Worm (Caenorhabditis elegans): ENCODE data around the gene tbx-41.
A peak's percentile ranks its signal among the peaks of the same experiment; 100 is the strongest.

The tbx-41 gene

ce11 chrX:1837703-1838102, 27.3 kb upstream of the tbx-41 start:
- TF ChIP-seq nhr-6 (tag; optimal IDR thresholded peaks at IDR 0.05) (no peak), nhr-12 (tag; optimal IDR thresholded peaks at IDR 0.05) (no peak), unc-62 (GFP tag; optimal IDR thresholded peaks at IDR 0.05) (no peak), nhr-237 (tag; optimal IDR thresholded peaks at IDR 0.05) (no peak), nhr-25 (tag; optimal IDR thresholded peaks at IDR 0.05) (no peak), mdl-1 (tag; optimal IDR thresholded peaks at IDR 0.05) (no peak), nhr-10 (tag; optimal IDR thresholded peaks at IDR 0.05) (no peak), zag-1 (tag; optimal IDR thresholded peaks at IDR 0.05) (no peak), nhr-21 (tag; optimal IDR thresholded peaks at IDR 0.05) (peak; percentile 19), alr-1 (tag; optimal IDR thresholded peaks at IDR 0.05) (no peak), aly-2 (tag; optimal IDR thresholded peaks at IDR 0.05) (no peak), egl-27 (tag; optimal IDR thresholded peaks at IDR 0.05) (no peak), crh-2 (tag; optimal IDR thresholded peaks at IDR 0.05) (no peak), sma-3 (GFP tag; optimal IDR thresholded peaks at IDR 0.05) (peak; percentile 17), unc-55 (GFP tag; optimal IDR thresholded peaks at IDR 0.05) (peak; percentile 35), blmp-1 (tag; optimal IDR thresholded peaks at IDR 0.05; ENCODE audit: insufficient read depth) (no peak), peb-1 (tag; optimal IDR thresholded peaks at IDR 0.05) (no peak), lin-39 (tag; optimal IDR thresholded peaks at IDR 0.05) (no peak), ztf-11 (tag; optimal IDR thresholded peaks at IDR 0.05) (no peak), lsy-2 (tag; optimal IDR thresholded peaks at IDR 0.05) (peak in 1 of 2 experiments; percentile 44), unc-39 (tag; optimal IDR thresholded peaks at IDR 0.05) (no peak), elt-1 (tag; optimal IDR thresholded peaks at IDR 0.05) (no peak), nhr-129 (tag; optimal IDR thresholded peaks at IDR 0.05) (peak; percentile 53), ceh-16 (tag; optimal IDR thresholded peaks at IDR 0.05) (no peak), Y55F3AM.14 (GFP tag; optimal IDR thresholded peaks at IDR 0.05) (peak; percentile 46), F13H6.1 (tag; optimal IDR thresholded peaks at IDR 0.05) (peak; percentile 8), lin-13 (GFP tag; optimal IDR thresholded peaks at IDR 0.05) (no peak), ztf-1 (GFP tag; conservative IDR thresholded peaks at IDR 0.05) (no peak), lin-11 (tag; optimal IDR thresholded peaks at IDR 0.05) (peak; percentile 5), mab-5 (tag; optimal IDR thresholded peaks at IDR 0.05) (no peak), sma-9 (GFP tag; optimal IDR thresholded peaks at IDR 0.05) (peak; percentile 49), sma-9 (tag; optimal IDR thresholded peaks at IDR 0.05) (no peak), gmeb-1 (tag; optimal IDR thresholded peaks at IDR 0.05) (peak; percentile 54), skn-1 (tag; optimal IDR thresholded peaks at IDR 0.05) (no peak), snpc-4 (tag; optimal IDR thresholded peaks at IDR 0.05) (no peak), ceh-82 (tag; optimal IDR thresholded peaks at IDR 0.05) (no peak), nhr-11 (tag; optimal IDR thresholded peaks at IDR 0.05) (no peak)

DNA sequence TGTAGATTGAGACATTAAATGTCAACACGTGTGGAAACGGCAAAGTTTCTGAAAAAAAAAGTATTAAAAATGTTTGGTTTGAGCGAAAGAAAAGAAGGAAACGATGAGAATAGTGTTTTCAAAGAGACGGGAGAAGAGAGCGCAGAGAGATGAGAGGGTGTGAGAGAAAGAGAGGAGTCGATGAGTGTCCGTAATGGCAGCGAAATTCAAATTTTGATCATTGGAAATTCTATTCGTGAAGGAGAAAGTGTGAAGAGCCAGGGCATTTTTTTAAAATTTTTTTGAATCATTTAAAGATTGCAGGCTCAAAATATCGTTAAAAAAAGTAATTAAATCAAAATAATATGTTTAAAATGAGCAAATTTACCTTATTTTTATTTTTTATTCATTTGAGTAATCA, 19.6 kb upstream of the tbx-41 start, which contains the start of gene T26C11.4:
Gene T26C11.4 (minus strand): TSS at position 54 of the 400 bp plus-strand sequence.
- no peak for TF ChIP-seq sma-9 (GFP tag; optimal IDR thresholded peaks at IDR 0.05)
- no peak for TF ChIP-seq sma-9 (tag; optimal IDR thresholded peaks at IDR 0.05)
- no peak for TF ChIP-seq mbf-1 (tag; optimal IDR thresholded peaks at IDR 0.05)
- TF ChIP-seq sma-3 (GFP tag; optimal IDR thresholded peaks at IDR 0.05): peak; percentile 0
- no peak for TF ChIP-seq ama-1 (optimal IDR thresholded peaks at IDR 0.05)
- TF ChIP-seq nhr-129 (tag; optimal IDR thresholded peaks at IDR 0.05): no peak
- TF ChIP-seq peb-1 (tag; optimal IDR thresholded peaks at IDR 0.05): no peak
- no peak for TF ChIP-seq blmp-1 (tag; optimal IDR thresholded peaks at IDR 0.05; ENCODE audit: insufficient read depth)
- TF ChIP-seq Y55F3AM.14 (GFP tag; optimal IDR thresholded peaks at IDR 0.05): no peak
- TF ChIP-seq fos-1 (tag; optimal IDR thresholded peaks at IDR 0.05): no peak
- no peak for TF ChIP-seq ceh-16 (tag; optimal IDR thresholded peaks at IDR 0.05)
- TF ChIP-seq gmeb-1 (tag; optimal IDR thresholded peaks at IDR 0.05): peak; percentile 66
- no peak for TF ChIP-seq lin-13 (GFP tag; optimal IDR thresholded peaks at IDR 0.05)
- TF ChIP-seq lin-11 (tag; optimal IDR thresholded peaks at IDR 0.05): no peak
- TF ChIP-seq unc-55 (GFP tag; optimal IDR thresholded peaks at IDR 0.05): peak; percentile 26
- TF ChIP-seq nhr-77 (tag; optimal IDR thresholded peaks at IDR 0.05): no peak
- TF ChIP-seq ztf-11 (tag; optimal IDR thresholded peaks at IDR 0.05): no peak
- TF ChIP-seq nhr-11 (tag; optimal IDR thresholded peaks at IDR 0.05): no peak
- TF ChIP-seq F13H6.1 (tag; optimal IDR thresholded peaks at IDR 0.05): peak; percentile 17
- TF ChIP-seq elt-1 (tag; optimal IDR thresholded peaks at IDR 0.05): no peak
- no peak for TF ChIP-seq mab-5 (tag; optimal IDR thresholded peaks at IDR 0.05)
- peak; percentile 19 for TF ChIP-seq C34F6.9 (tag; optimal IDR thresholded peaks at IDR 0.05)
- TF ChIP-seq sem-4 (tag; optimal IDR thresholded peaks at IDR 0.05): no peak
- TF ChIP-seq alr-1 (tag; optimal IDR thresholded peaks at IDR 0.05): no peak
- no peak for TF ChIP-seq aly-2 (tag; optimal IDR thresholded peaks at IDR 0.05)
- TF ChIP-seq nhr-237 (tag; optimal IDR thresholded peaks at IDR 0.05): no peak
- no peak for TF ChIP-seq nhr-21 (tag; optimal IDR thresholded peaks at IDR 0.05)
- TF ChIP-seq unc-62 (GFP tag; optimal IDR thresholded peaks at IDR 0.05): no peak
- TF ChIP-seq ceh-82 (tag; optimal IDR thresholded peaks at IDR 0.05): no peak
- no peak for TF ChIP-seq elt-3 (tag; optimal IDR thresholded peaks at IDR 0.05)
- no peak for TF ChIP-seq nhr-10 (tag; optimal IDR thresholded peaks at IDR 0.05)
- TF ChIP-seq ztf-4 (tag; optimal IDR thresholded peaks at IDR 0.05): no peak
- no peak for TF ChIP-seq nhr-23 (tag; optimal IDR thresholded peaks at IDR 0.05)
- no peak for TF ChIP-seq mdl-1 (tag; optimal IDR thresholded peaks at IDR 0.05)
- TF ChIP-seq ZK546.5 (tag; optimal IDR thresholded peaks at IDR 0.05): no peak
- no peak for TF ChIP-seq lsy-2 (tag; optimal IDR thresholded peaks at IDR 0.05)
